Worm (Caenorhabditis elegans) whole organism, L1 larva: ENCODE data around the gene ndx-2.
A peak's percentile ranks its signal among the peaks of the same experiment; 100 is the strongest.

Source experiments
- aly-2 ChIP-seq: fragments of 150-350 bp; optimal IDR thresholded peaks from 2 replicates; lab custom pipeline; 2014; ENCODE audit warnings: missing biosample characterization, missing genetic modification characterization
- dpl-1 ChIP-seq, 3 experiments: fragments of 150-350 bp in 2 of 3; sonication (generic microtip) in 1 of 3; optimal IDR thresholded peaks; 2 replicates each; lab custom pipeline; 2014 to 2017; ENCODE audit warnings: missing biosample characterization in 3 of 3, missing genetic modification characterization in 3 of 3, missing genetic modification reagents in 3 of 3
- elt-2 ChIP-seq: sonication (generic microtip); optimal IDR thresholded peaks from 2 replicates; lab custom pipeline; 2016; ENCODE audit warnings: missing genetic modification characterization, mild to moderate bottlenecking, inconsistent platforms, missing compliant biosample characterization, missing genetic modification reagents
- fos-1 ChIP-seq: fragments of 150-350 bp; optimal IDR thresholded peaks from 2 replicates; lab custom pipeline; 2014; ENCODE audit warnings: missing biosample characterization, missing genetic modification characterization
- lin-39 ChIP-seq: fragments of 150-350 bp; optimal IDR thresholded peaks from 2 replicates; lab custom pipeline; 2014; ENCODE audit warnings: missing biosample characterization, missing genetic modification reagents, missing genetic modification characterization
- mep-1 ChIP-seq: fragments of 150-350 bp; optimal IDR thresholded peaks from 2 replicates; lab custom pipeline; 2014; ENCODE audit warnings: missing biosample characterization, missing genetic modification characterization
- unc-30 ChIP-seq: sonication (generic microtip); optimal IDR thresholded peaks from 2 replicates; lab custom pipeline; 2017; ENCODE audit warnings: missing biosample characterization, missing genetic modification characterization
- unc-62 ChIP-seq: fragments of 150-350 bp; optimal IDR thresholded peaks from 2 replicates; lab custom pipeline; 2014; ENCODE audit warnings: missing biosample characterization, missing genetic modification reagents, missing genetic modification characterization

- no peak for TF ChIP-seq lin-39
- no peak for TF ChIP-seq unc-62 (GFP tag; lab: Kevin White, UChicago)
- peak; percentile 63 for TF ChIP-seq elt-2
- TF ChIP-seq mep-1 (tag; lab: Kevin White, UChicago), result no peak
- no peak for TF ChIP-seq dpl-1 (GFP tag; optimal IDR thresholded peaks at IDR 0.05; lab: Kevin White, UChicago)
- no peak for TF ChIP-seq aly-2 (tag; lab: Kevin White, UChicago)
- TF ChIP-seq fos-1, result no peak
- TF ChIP-seq unc-30, result no peak
These were observed 46.6 kb upstream of the ndx-2 start, which contains the start of gene C24B9.3 for ce11 chrV:2711429-2711828.
